Fruit fly (Drosophila melanogaster) whole organism, wandering third instar larva: ENCODE results near the gene Dpm2.

Source experiments
- Abd-B ChIP-seq: fragments of >200 bp; optimal IDR thresholded peaks from 2 replicates; lab custom pipeline; 2017; ENCODE audit warnings: missing biosample characterization, missing genetic modification characterization
- CG32264 ChIP-seq: fragments of 200-800 bp; sonication (Bioruptor generic); optimal IDR thresholded peaks from 2 replicates; lab custom pipeline; 2016; ENCODE audit warnings: missing biosample characterization, missing genetic modification characterization
- CG9705 ChIP-seq: fragments of 200-800 bp; sonication (Bioruptor generic); optimal IDR thresholded peaks from 2 replicates; lab custom pipeline; 2018; ENCODE audit warnings: missing biosample characterization, mild to moderate bottlenecking, missing genetic modification characterization
- CrebA ChIP-seq: fragments of 200-800 bp; sonication (Bioruptor generic); optimal IDR thresholded peaks from 2 replicates; lab custom pipeline; 2016; ENCODE audit warnings: missing biosample characterization, mild to moderate bottlenecking, missing genetic modification characterization, borderline replicate concordance
- Dfd ChIP-seq: fragments of >200 bp; optimal IDR thresholded peaks from 2 replicates; lab custom pipeline; 2017; ENCODE audit warnings: missing biosample characterization, missing genetic modification characterization
- Dif ChIP-seq: fragments of 200-275, 200-300 bp; sonication (Bioruptor generic); optimal IDR thresholded peaks from 2 replicates; lab custom pipeline; 2018; ENCODE audit warnings: missing biosample characterization, missing genetic modification characterization; ENCODE audit not compliant: partially characterized antibody
- GATAd ChIP-seq: sonication (Bioruptor generic); optimal IDR thresholded peaks from 2 replicates; lab custom pipeline; 2016; ENCODE audit warnings: missing biosample characterization, missing genetic modification characterization
- HLH106 ChIP-seq: fragments of 200-800 bp; optimal IDR thresholded peaks from 3 replicates; lab custom pipeline; 2019; ENCODE audit warnings: missing biosample characterization, mild to moderate bottlenecking, missing genetic modification characterization, moderate library complexity
- Hnf4 ChIP-seq: fragments of 200-800 bp; sonication (Bioruptor generic); optimal IDR thresholded peaks from 2 replicates; lab custom pipeline; 2016; ENCODE audit warnings: missing biosample characterization, mild to moderate bottlenecking, missing genetic modification characterization
- Hr78 ChIP-seq: fragments of >200 bp; optimal IDR thresholded peaks from 2 replicates; lab custom pipeline; 2017; ENCODE audit warnings: missing biosample characterization, missing genetic modification characterization
- Hr83 ChIP-seq: fragments of 200-300 bp; sonication (Bioruptor generic); optimal IDR thresholded peaks from 2 replicates; lab custom pipeline; 2016; ENCODE audit warnings: missing biosample characterization, mild to moderate bottlenecking, missing genetic modification characterization, moderate library complexity; ENCODE audit not compliant: poor library complexity, severe bottlenecking
- Jra ChIP-seq: sonication (Bioruptor generic); optimal IDR thresholded peaks from 2 replicates; lab custom pipeline; 2016; ENCODE audit warnings: missing biosample characterization, missing genetic modification characterization
- Mio ChIP-seq: sonication (Bioruptor generic); optimal IDR thresholded peaks from 2 replicates; lab custom pipeline; 2016; ENCODE audit warnings: missing biosample characterization, missing genetic modification characterization
- Myc ChIP-seq: fragments of >200 bp; optimal IDR thresholded peaks from 2 replicates; lab custom pipeline; 2017
- N ChIP-seq: fragments of >200 bp; optimal IDR thresholded peaks from 2 replicates; lab custom pipeline; 2018; ENCODE audit warnings: missing biosample characterization, missing external identifiers, missing genetic modification characterization
- OdsH ChIP-seq: fragments of 200-800 bp; sonication (Bioruptor generic); optimal IDR thresholded peaks from 2 replicates; lab custom pipeline; 2016; ENCODE audit warnings: missing biosample characterization, mild to moderate bottlenecking, missing genetic modification characterization
- Rel ChIP-seq, 2 experiments: fragments of 200-800 bp; sonication (Bioruptor generic) in 1 of 2; optimal IDR thresholded peaks; 2 replicates in 1 of 2; 3 replicates in 1 of 2; lab custom pipeline; 2016 to 2019; ENCODE audit warnings: mild to moderate bottlenecking in 2 of 2, missing biosample characterization in 2 of 2, missing genetic modification characterization in 2 of 2, moderate library complexity in 1 of 2
- Sp1 ChIP-seq: fragments of 200-800 bp; sonication (Bioruptor generic); optimal IDR thresholded peaks from 3 replicates; lab custom pipeline; 2019; ENCODE audit warnings: missing biosample characterization, mild to moderate bottlenecking, missing genetic modification characterization, moderate library complexity
- Vsx2 ChIP-seq: fragments of 200-300, 225-300 bp; sonication (Bioruptor generic); optimal IDR thresholded peaks from 2 replicates; lab custom pipeline; 2018; ENCODE audit warnings: missing biosample characterization, missing genetic modification characterization; ENCODE audit not compliant: partially characterized antibody
- br ChIP-seq: fragments of 200-800 bp; sonication (Bioruptor generic); optimal IDR thresholded peaks from 2 replicates; lab custom pipeline; 2016; ENCODE audit warnings: missing biosample characterization, missing genetic modification characterization
- brk ChIP-seq: fragments of 200-800 bp; sonication (Bioruptor generic); optimal IDR thresholded peaks from 2 replicates; lab custom pipeline; 2016; ENCODE audit warnings: missing biosample characterization, mild to moderate bottlenecking, missing genetic modification characterization
- dl ChIP-seq, 2 experiments: fragments of 175-275, 200-275 bp in 1 of 2; fragments of 200-275 bp in 1 of 2; sonication (Bioruptor generic); optimal IDR thresholded peaks; lab custom pipeline; 2018; ENCODE audit warnings: mild to moderate bottlenecking in 2 of 2, missing biosample characterization in 2 of 2, missing genetic modification characterization in 2 of 2, moderate library complexity in 2 of 2; ENCODE audit not compliant: partially characterized antibody in 2 of 2, insufficient read depth in 1 of 2
- dmrt93B ChIP-seq: fragments of 200-800 bp; sonication (Bioruptor generic); optimal IDR thresholded peaks from 2 replicates; lab custom pipeline; 2018; ENCODE audit warnings: missing biosample characterization, mild to moderate bottlenecking, missing genetic modification characterization
- dsf ChIP-seq: sonication (Bioruptor generic); optimal IDR thresholded peaks from 2 replicates; lab custom pipeline; 2016; ENCODE audit warnings: missing biosample characterization, missing genetic modification characterization, borderline replicate concordance
- ey ChIP-seq: fragments of 200-800 bp; sonication (Bioruptor generic); optimal IDR thresholded peaks from 2 replicates; lab custom pipeline; 2016; ENCODE audit warnings: missing biosample characterization, missing genetic modification characterization
- foxo ChIP-seq, 2 experiments: fragments of 200-800 bp; sonication (Bioruptor generic); optimal IDR thresholded peaks; 2 replicates in 1 of 2; 3 replicates in 1 of 2; lab custom pipeline; 2016 to 2017; ENCODE audit warnings: missing biosample characterization in 2 of 2, missing genetic modification characterization in 2 of 2
- fru ChIP-seq: fragments of 200-800 bp; sonication (Bioruptor generic); optimal IDR thresholded peaks from 3 replicates; lab custom pipeline; 2016; ENCODE audit warnings: missing biosample characterization, mild to moderate bottlenecking, missing genetic modification characterization
- h ChIP-seq: fragments of 200-800 bp; sonication (Bioruptor generic); optimal IDR thresholded peaks from 3 replicates; lab custom pipeline; 2016; ENCODE audit warnings: missing biosample characterization, mild to moderate bottlenecking, missing genetic modification characterization
- jim ChIP-seq: fragments of 175-275, 200-325 bp; sonication (Bioruptor generic); optimal IDR thresholded peaks from 2 replicates; lab custom pipeline; 2016; ENCODE audit warnings: missing biosample characterization, mild to moderate bottlenecking, missing genetic modification characterization
- lola ChIP-seq: fragments of >200 bp; optimal IDR thresholded peaks from 2 replicates; lab custom pipeline; 2017; ENCODE audit warnings: missing biosample characterization, missing genetic modification characterization
- pan ChIP-seq: fragments of >200 bp; optimal IDR thresholded peaks from 2 replicates; lab custom pipeline; 2017
- psq ChIP-seq: fragments of 200-800 bp; sonication (Bioruptor generic); optimal IDR thresholded peaks from 3 replicates; lab custom pipeline; 2017; ENCODE audit warnings: missing biosample characterization, mild to moderate bottlenecking, missing genetic modification characterization, moderate library complexity
- rgr ChIP-seq: fragments of 200-800 bp; sonication (Bioruptor generic); optimal IDR thresholded peaks from 3 replicates; lab custom pipeline; 2016; ENCODE audit warnings: missing biosample characterization, mild to moderate bottlenecking, missing genetic modification characterization
- sage ChIP-seq: fragments of 200-800 bp; sonication (Bioruptor generic); optimal IDR thresholded peaks from 2 replicates; lab custom pipeline; 2016; ENCODE audit warnings: missing biosample characterization, mild to moderate bottlenecking, missing genetic modification characterization
- sv ChIP-seq: fragments of 200-800 bp; sonication (Bioruptor generic); optimal IDR thresholded peaks from 3 replicates; lab custom pipeline; 2016; ENCODE audit warnings: missing biosample characterization, missing genetic modification characterization
- tai ChIP-seq: sonication (Bioruptor generic); optimal IDR thresholded peaks from 2 replicates; lab custom pipeline; 2016; ENCODE audit warnings: missing biosample characterization, missing genetic modification characterization
- usp ChIP-seq: fragments of >200 bp; optimal IDR thresholded peaks from 2 replicates; lab custom pipeline; 2017; ENCODE audit warnings: missing biosample characterization, missing genetic modification characterization
- woc ChIP-seq: sonication (Bioruptor generic); optimal IDR thresholded peaks from 2 replicates; lab custom pipeline; 2016; ENCODE audit warnings: missing biosample characterization, mild to moderate bottlenecking, missing genetic modification characterization

Dpm2 gene

dm6 chr3L:3334784-3335183 is 15.4 kb downstream of the Dpm2 start, which contains the start of gene CG14969:
TSS of gene CG14969 (minus strand) at chr3L:3334978.
- peak; percentile 99 for TF ChIP-seq Vsx2
- TF ChIP-seq dl (GFP tag; optimal IDR thresholded peaks at IDR 0.05; lab: Kevin White, UChicago; ENCODE audit: insufficient read depth in 1 of 2, partially characterized antibody in 2 of 2): peak; percentile 57 to 68
- TF ChIP-seq dsf (GFP tag; lab: Kevin White, UChicago): no peak
- TF ChIP-seq Hr78: no peak
- TF ChIP-seq Hr83: peak; percentile 3
- TF ChIP-seq foxo (GFP tag; optimal IDR thresholded peaks at IDR 0.05; lab: Kevin White, UChicago): peak in 1 of 2 experiments; percentile 32
- no peak for TF ChIP-seq CG32264 (GFP tag; lab: Kevin White, UChicago)
- peak; percentile 96 for TF ChIP-seq Dif (GFP tag; lab: Kevin White, UChicago)

DNA sequence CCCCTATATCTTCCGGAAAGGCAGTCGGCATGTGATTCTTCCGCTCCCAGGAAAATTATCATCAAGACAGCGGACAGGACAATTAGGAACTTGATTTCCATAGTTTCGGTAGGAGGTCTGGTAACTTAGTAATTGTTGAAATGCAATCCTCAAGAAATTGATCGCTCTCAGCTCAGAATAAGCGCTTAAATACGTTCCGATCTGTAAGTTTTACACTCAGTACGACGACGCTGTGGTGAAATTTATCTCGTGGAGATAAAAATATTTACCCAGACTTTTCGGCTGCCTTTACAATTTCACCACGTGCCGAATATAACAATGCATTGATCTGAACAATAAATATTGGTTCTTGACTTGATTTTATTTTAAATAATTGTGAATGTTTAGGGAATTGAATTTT is 16.3 kb downstream of the Dpm2 start, which contains the start of gene Drsl1:
TSS of gene Drsl1 (minus strand) at position 101 of the 400 bp plus-strand sequence.
- TF ChIP-seq CrebA (GFP tag; lab: Kevin White, UChicago) (no peak), HLH106 (no peak), psq (no peak), h (no peak), Mio (GFP tag; lab: Kevin White, UChicago) (no peak), pan (lab: Kevin White, UChicago) (no peak), Dif (GFP tag; lab: Kevin White, UChicago) (no peak), usp (GFP tag; lab: Kevin White, UChicago) (no peak), lola (GFP tag; lab: Kevin White, UChicago) (no peak), N (GFP tag; lab: Kevin White, UChicago) (no peak), GATAd (GFP tag; lab: Kevin White, UChicago) (no peak), sv (GFP tag; lab: Kevin White, UChicago) (no peak), woc (no peak), dsf (GFP tag; lab: Kevin White, UChicago) (no peak), tai (GFP tag; lab: Kevin White, UChicago) (no peak), CG9705 (GFP tag; lab: Kevin White, UChicago) (no peak), CG32264 (GFP tag; lab: Kevin White, UChicago) (no peak), dmrt93B (GFP tag; lab: Kevin White, UChicago) (no peak), fru (GFP tag; lab: Kevin White, UChicago) (no peak)

dm6 chr3L:3336368-3337164 is 17.2 kb downstream of the Dpm2 start, which contains the start of the genes Drsl6 and kst:
TSS of gene Drsl6 (minus strand) at chr3L:3336418.
TSS of gene kst (plus strand) at chr3L:3336860.
- TF ChIP-seq N (GFP tag; lab: Kevin White, UChicago): no peak
- no peak for TF ChIP-seq sage (GFP tag; lab: Kevin White, UChicago)
- TF ChIP-seq Mio (GFP tag; lab: Kevin White, UChicago): no peak
- TF ChIP-seq dmrt93B (GFP tag; lab: Kevin White, UChicago): no peak
- no peak for TF ChIP-seq usp (GFP tag; lab: Kevin White, UChicago)
- TF ChIP-seq pan (lab: Kevin White, UChicago): no peak
- TF ChIP-seq Hr78: no peak
- no peak for TF ChIP-seq Dfd (GFP tag; lab: Kevin White, UChicago)
- TF ChIP-seq dsf (GFP tag; lab: Kevin White, UChicago): no peak
- TF ChIP-seq OdsH (GFP tag; lab: Kevin White, UChicago): no peak
- no peak for TF ChIP-seq brk (GFP tag; lab: Kevin White, UChicago)
- no peak for TF ChIP-seq lola (GFP tag; lab: Kevin White, UChicago)
- no peak for TF ChIP-seq Jra
- TF ChIP-seq CrebA (GFP tag; lab: Kevin White, UChicago): no peak
- TF ChIP-seq h: peak; percentile 13
- TF ChIP-seq Sp1 (GFP tag; lab: Kevin White, UChicago): peak; percentile 47
- no peak for TF ChIP-seq br (GFP tag; lab: Kevin White, UChicago)
- TF ChIP-seq woc: no peak
- TF ChIP-seq Abd-B (GFP tag; lab: Kevin White, UChicago): no peak
- no peak for TF ChIP-seq Myc (lab: Kevin White, UChicago)
- no peak for TF ChIP-seq foxo (GFP tag; optimal IDR thresholded peaks at IDR 0.05; lab: Kevin White, UChicago)
- TF ChIP-seq tai (GFP tag; lab: Kevin White, UChicago): no peak
- TF ChIP-seq Hr83: peak; percentile 67
- TF ChIP-seq HLH106: peak; percentile 23
- TF ChIP-seq fru (GFP tag; lab: Kevin White, UChicago): no peak
- no peak for TF ChIP-seq CG9705 (GFP tag; lab: Kevin White, UChicago)
- peak; percentile 16 for TF ChIP-seq Hnf4 (GFP tag; lab: Kevin White, UChicago)
- no peak for TF ChIP-seq psq
- TF ChIP-seq rgr (GFP tag; lab: Kevin White, UChicago): peak; percentile 19
- TF ChIP-seq GATAd (GFP tag; lab: Kevin White, UChicago): no peak
- TF ChIP-seq Dif (GFP tag; lab: Kevin White, UChicago): peak; percentile 59
- no peak for TF ChIP-seq CG32264 (GFP tag; lab: Kevin White, UChicago)
- TF ChIP-seq dl (GFP tag; optimal IDR thresholded peaks at IDR 0.05; lab: Kevin White, UChicago; ENCODE audit: insufficient read depth in 1 of 2, partially characterized antibody in 2 of 2): no peak
- TF ChIP-seq sv (GFP tag; lab: Kevin White, UChicago): peak; percentile 19
- TF ChIP-seq Vsx2: peak; percentile 52
- TF ChIP-seq jim (GFP tag; lab: Kevin White, UChicago): peak; percentile 80
- no peak for TF ChIP-seq Rel (GFP tag; optimal IDR thresholded peaks at IDR 0.05; lab: Kevin White, UChicago)
- TF ChIP-seq Rel (tag; optimal IDR thresholded peaks at IDR 0.05; lab: Kevin White, UChicago): peak; percentile 27
- TF ChIP-seq ey (GFP tag; lab: Kevin White, UChicago): no peak
